Worm (Caenorhabditis elegans): ENCODE measurements around the gene Y46E12A.3.

Gene Y46E12A.3

ce11 chrIII:1704020-1704419, 50.7 kb downstream of the Y46E12A.3 start:
- TF ChIP-seq lin-29 (GFP tag; IDR thresholded peaks at IDR 0.05) (no peak), D1046.2 (GFP tag; IDR thresholded peaks at IDR 0.05) (0 out of 2 replicates have a peak, but pooled peaks have one; percentile 42)

ce11 chrIII:1702337-1702736, 52.4 kb downstream of the Y46E12A.3 start, which contains the start of gene spex-3:
Gene spex-3 (minus strand): TSS chrIII:1702437.
- TF ChIP-seq duxl-1 (tag; optimal IDR thresholded peaks at IDR 0.05; ENCODE audit: poor library complexity): no peak
- TF ChIP-seq F49E8.2 (tag; optimal IDR thresholded peaks at IDR 0.05; ENCODE audit: borderline replicate concordance): no peak
- TF ChIP-seq mep-1 (tag; optimal IDR thresholded peaks at IDR 0.05): no peak
- no peak for TF ChIP-seq madf-9 (GFP tag; conservative IDR thresholded peaks at IDR 0.05)
